Fruit fly (Drosophila melanogaster) whole organism, adult: ENCODE data around the gene CG45690.

Experiments used
- CG14711 ChIP-seq: fragments of 200-800 bp; sonication (Bioruptor generic); optimal IDR thresholded peaks from 2 replicates; lab custom pipeline; 2018; ENCODE audit warnings: missing biosample characterization, mild to moderate bottlenecking, missing genetic modification characterization, moderate library complexity
- CG5204 ChIP-seq: fragments of 200-800 bp; sonication (Bioruptor generic); optimal IDR thresholded peaks from 2 replicates; lab custom pipeline; 2016; ENCODE audit warnings: missing biosample characterization, missing genetic modification characterization
- Clk ChIP-seq: fragments of 200-800 bp; sonication (Bioruptor generic); optimal IDR thresholded peaks from 2 replicates; lab custom pipeline; 2017; ENCODE audit warnings: missing biosample characterization, missing genetic modification characterization
- Mnt ChIP-seq: fragments of 200-800 bp; sonication (Bioruptor generic); optimal IDR thresholded peaks from 2 replicates; lab custom pipeline; 2016; ENCODE audit warnings: missing biosample characterization, mild to moderate bottlenecking, missing genetic modification characterization
- cic ChIP-seq: fragments of 200-800 bp; sonication (Bioruptor generic); optimal IDR thresholded peaks from 2 replicates; lab custom pipeline; 2017; ENCODE audit warnings: missing biosample characterization, mild to moderate bottlenecking, missing genetic modification characterization, moderate library complexity
- ovo ChIP-seq: fragments of 200-800 bp; sonication (Bioruptor generic); optimal IDR thresholded peaks from 2 replicates; lab custom pipeline; 2016; ENCODE audit warnings: missing biosample characterization, missing genetic modification characterization
- pad ChIP-seq: fragments of 200-800 bp; sonication (Bioruptor generic); optimal IDR thresholded peaks from 3 replicates; lab custom pipeline; 2017; ENCODE audit warnings: missing biosample characterization, missing genetic modification characterization, mild to moderate bottlenecking, moderate library complexity, missing genetic modification reagents
- tj ChIP-seq: fragments of 200-800 bp; sonication (Bioruptor generic); optimal IDR thresholded peaks from 3 replicates; lab custom pipeline; 2017; ENCODE audit warnings: missing biosample characterization, mild to moderate bottlenecking, missing genetic modification characterization, moderate library complexity

- TF ChIP-seq ovo (no peak), pad (GFP tag; lab: Kevin White, UChicago) (no peak), CG5204 (no peak), CG14711 (tag; lab: Kevin White, UChicago) (no peak), Clk (GFP tag; lab: Kevin White, UChicago) (no peak), tj (GFP tag; lab: Kevin White, UChicago) (no peak), Mnt (GFP tag; lab: Kevin White, UChicago) (no peak), cic (no peak)
Measured at dm6 chr2L:10632702-10633101, 25.4 kb upstream of the CG45690 start.
